Worm (Caenorhabditis elegans): ENCODE measurements around the gene T26E4.9.
"Not testable (repeated sequence)": the region's sequence is repeated elsewhere in the genome, so short reads cannot be mapped to it uniquely, and the experiment has no call there.

T26E4.9 gene

DNA sequence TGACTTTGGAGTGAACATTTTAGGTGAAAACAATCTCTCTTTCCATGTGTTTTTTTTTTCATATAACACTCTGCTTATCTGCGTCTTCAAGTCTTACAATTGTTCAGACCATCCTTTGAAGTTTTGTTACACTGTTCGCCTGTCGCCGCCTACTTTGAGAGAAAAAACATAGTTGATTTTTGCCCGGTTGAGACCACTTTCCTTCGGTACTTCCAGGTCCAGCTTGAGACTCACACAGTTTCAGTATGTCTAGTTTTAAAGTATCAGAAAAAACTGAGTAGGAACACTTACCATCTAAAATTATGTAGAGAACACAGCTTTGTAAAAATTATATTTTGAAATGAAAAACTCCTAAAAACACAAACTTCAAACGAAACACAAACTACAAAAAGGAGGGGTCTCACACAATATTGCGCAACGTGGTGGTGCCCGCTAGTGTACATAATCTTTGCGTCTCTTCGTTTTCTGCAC is 13.5 kb upstream of the T26E4.9 start, which contains the start of the genes fbxa-69 and F54B8.4:
Gene fbxa-69, minus strand, starts transcription at position 10 of the 471 bp plus-strand sequence.
Gene F54B8.4, plus strand, starts transcription at position 421 of the 471 bp plus-strand sequence.
- TF ChIP-seq tab-1 (GFP tag; IDR thresholded peaks at IDR 0.05): no peak

DNA sequence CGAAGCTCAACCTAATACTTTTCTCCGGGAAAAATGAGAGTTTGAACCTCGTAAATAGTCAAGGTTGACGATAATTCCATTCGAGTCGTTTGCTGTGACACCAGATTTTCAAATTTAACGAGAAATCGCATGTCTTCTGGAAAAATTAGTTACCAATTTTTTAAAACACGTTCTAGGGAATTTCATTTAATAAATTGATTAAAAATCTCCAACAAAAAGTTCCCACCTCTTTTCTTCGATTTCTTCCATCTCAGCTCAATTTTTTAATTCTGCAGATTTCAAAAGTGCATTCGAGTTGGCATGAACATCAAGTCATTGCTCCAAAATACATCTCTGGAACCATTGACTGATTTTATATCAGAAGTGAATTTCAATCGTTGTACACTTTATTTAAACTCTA is 9.5 kb upstream of the T26E4.9 start, which contains the start of gene nhr-282:
Gene nhr-282, plus strand, starts transcription at position 301 of the 400 bp plus-strand sequence.
- not testable (repeated sequence) for TF ChIP-seq klf-2 (GFP tag; conservative IDR thresholded peaks at IDR 0.05); T22C8.4 (GFP tag; IDR thresholded peaks at IDR 0.05); med-1 (GFP tag; optimal IDR thresholded peaks at IDR 0.05; ENCODE audit: insufficient read depth)

DNA sequence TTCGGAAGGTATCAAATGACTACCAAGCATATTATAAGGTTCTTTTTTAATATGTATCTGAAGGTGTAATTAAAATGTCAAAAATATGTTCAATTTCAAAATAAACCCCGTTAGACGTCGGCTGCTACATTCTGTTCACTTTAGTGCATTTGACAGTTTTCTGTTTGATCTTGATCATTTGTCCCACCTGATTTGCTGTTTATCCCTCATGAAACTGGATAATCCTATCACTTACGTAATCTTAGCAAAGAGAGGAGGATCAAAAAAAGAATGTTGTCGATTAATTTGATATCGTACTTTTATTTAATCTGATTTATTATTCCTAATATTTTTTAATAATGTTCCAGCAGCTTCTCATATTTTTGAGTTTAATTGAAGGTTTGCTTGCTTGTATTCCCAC is 7.9 kb upstream of the T26E4.9 start, which contains the start of gene F54B8.1:
Gene F54B8.1, plus strand, starts transcription at position 301 of the 400 bp plus-strand sequence.
- TF ChIP-seq ref-1 (GFP tag; conservative IDR thresholded peaks at IDR 0.05): no peak
- no peak for TF ChIP-seq med-1 (GFP tag; optimal IDR thresholded peaks at IDR 0.05; ENCODE audit: insufficient read depth)
- TF ChIP-seq klf-2 (GFP tag; conservative IDR thresholded peaks at IDR 0.05): no peak
- no peak for TF ChIP-seq ztf-29 (GFP tag; IDR thresholded peaks at IDR 0.05)
- TF ChIP-seq tab-1 (GFP tag; IDR thresholded peaks at IDR 0.05): no peak
- TF ChIP-seq cog-1 (tag; optimal IDR thresholded peaks at IDR 0.05): no peak
- TF ChIP-seq T22C8.4 (GFP tag; IDR thresholded peaks at IDR 0.05): no peak
- TF ChIP-seq ztf-23 (GFP tag; IDR thresholded peaks at IDR 0.05): no peak
- TF ChIP-seq flt-1 (GFP tag; IDR thresholded peaks at IDR 0.05): no peak

DNA sequence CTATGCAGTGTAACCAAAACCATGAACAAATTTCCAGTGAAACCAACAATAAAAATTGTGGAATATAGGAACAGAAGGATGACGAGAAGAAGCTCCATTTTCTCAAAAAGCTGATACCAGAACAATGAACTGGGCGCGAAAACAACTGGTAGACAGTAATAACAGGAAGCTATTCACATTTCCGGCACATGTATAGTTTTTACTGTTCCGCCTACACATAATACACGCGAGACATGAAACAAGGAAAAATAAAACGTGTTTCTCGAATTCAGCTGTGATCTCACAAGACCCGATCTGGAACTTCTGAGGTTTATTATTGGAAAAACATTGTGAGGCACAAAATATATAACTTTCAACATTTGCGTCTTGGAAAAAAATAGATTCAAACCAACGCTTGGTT is 7.0 kb upstream of the T26E4.9 start, which contains the start of gene srsx-36:
Gene srsx-36, minus strand, starts transcription at position 101 of the 400 bp plus-strand sequence.
- TF ChIP-seq ztf-29 (GFP tag; IDR thresholded peaks at IDR 0.05): no peak
- no peak for TF ChIP-seq ztf-23 (GFP tag; IDR thresholded peaks at IDR 0.05)
- TF ChIP-seq flt-1 (GFP tag; IDR thresholded peaks at IDR 0.05): no peak

DNA sequence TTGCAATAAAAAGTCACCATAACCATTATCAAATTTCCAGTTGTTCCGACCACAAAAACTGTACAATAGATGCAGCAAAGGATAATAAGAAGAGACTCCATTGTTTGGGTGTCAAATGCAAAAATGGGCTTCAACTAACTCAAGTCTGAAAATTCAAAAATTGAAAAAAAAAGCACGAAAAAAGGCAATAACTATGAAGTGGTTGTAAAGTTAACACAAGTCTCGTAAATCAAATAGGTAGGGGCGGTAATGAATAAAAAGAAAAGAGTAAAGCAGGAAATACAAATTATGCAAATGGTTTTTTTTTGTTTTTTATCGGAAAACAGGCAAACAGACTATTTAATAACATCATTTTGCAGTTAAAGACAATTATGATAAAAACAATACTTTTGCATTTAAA is 4.9 kb upstream of the T26E4.9 start, which contains the start of gene srsx-38:
Gene srsx-38, minus strand, starts transcription at position 101 of the 400 bp plus-strand sequence.
- TF ChIP-seq klf-2 (GFP tag; conservative IDR thresholded peaks at IDR 0.05); ref-1 (GFP tag; conservative IDR thresholded peaks at IDR 0.05); flt-1 (GFP tag; IDR thresholded peaks at IDR 0.05): not testable (repeated sequence)

DNA sequence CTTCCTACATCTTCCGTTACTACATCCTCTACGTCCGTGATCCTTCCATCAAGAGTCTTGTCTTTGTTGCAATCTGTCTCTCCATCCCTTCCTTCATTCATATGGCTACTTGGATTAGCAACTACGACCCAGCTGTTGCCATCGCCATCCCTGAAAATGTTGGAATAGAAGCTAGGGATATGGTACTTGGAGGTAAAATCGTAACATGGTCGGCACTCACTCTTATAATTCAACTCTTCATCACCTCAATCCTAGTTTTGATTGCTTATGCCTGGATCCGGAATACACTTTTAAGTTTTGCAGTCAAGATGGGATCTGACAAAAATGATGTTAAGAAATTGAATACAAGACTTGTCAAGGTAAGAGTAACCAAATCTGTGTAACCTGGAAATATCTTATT is 1.2 kb upstream of the T26E4.9 start, which contains the start of gene T26E4.18:
Gene T26E4.18, minus strand, starts transcription at position 101 of the 400 bp plus-strand sequence.
- TF ChIP-seq tab-1 (GFP tag; IDR thresholded peaks at IDR 0.05); ref-1 (GFP tag; conservative IDR thresholded peaks at IDR 0.05); T22C8.4 (GFP tag; IDR thresholded peaks at IDR 0.05): not testable (repeated sequence)

DNA sequence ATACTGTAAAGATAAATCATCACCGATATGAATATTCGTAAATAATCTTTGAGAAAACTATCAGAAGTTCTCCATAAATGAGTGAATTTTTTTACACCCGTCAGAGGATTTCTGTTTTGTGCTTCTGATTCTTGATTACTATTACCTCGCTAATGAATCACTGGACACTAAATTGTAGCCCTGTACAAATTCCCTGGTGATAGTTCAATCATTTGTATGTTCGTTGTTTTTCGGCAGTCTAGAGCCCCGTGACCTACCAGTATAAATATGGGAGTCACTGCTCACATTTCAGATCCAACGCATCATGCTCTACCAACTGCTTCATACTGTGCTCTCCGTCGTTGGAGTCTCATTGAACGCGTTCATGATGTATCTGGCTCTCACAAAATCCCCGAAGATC is 556 bp upstream of the T26E4.9 start, which contains the start of gene srd-27:
Gene srd-27, plus strand, starts transcription at position 301 of the 400 bp plus-strand sequence.
- not testable (repeated sequence) for TF ChIP-seq med-1 (GFP tag; optimal IDR thresholded peaks at IDR 0.05; ENCODE audit: insufficient read depth); klf-2 (GFP tag; conservative IDR thresholded peaks at IDR 0.05); flt-1 (GFP tag; IDR thresholded peaks at IDR 0.05)

DNA sequence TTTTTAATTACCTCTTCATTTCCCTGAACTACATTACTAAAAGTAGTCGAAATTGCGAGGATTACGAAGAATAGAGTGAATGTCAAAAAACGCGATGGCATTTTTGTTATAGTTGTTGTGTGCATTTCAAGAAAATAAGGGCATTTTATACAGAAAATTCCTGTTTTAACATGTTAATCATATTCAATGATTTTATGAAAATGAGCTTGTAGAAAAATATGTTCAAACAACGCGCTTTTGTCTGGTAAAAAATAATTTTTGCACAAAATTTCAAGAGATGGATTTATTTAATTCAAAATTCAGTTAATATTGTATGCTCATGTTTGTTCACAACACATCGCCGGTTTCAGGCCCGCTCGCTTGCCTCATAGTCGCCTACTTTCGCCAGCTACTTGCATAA is 4.4 kb downstream of the T26E4.9 start, which contains the start of gene T26E4.10:
Gene T26E4.10, minus strand, starts transcription at position 101 of the 400 bp plus-strand sequence.
- no peak for TF ChIP-seq cog-1 (tag; optimal IDR thresholded peaks at IDR 0.05)
- no peak for TF ChIP-seq ref-1 (GFP tag; conservative IDR thresholded peaks at IDR 0.05)

DNA sequence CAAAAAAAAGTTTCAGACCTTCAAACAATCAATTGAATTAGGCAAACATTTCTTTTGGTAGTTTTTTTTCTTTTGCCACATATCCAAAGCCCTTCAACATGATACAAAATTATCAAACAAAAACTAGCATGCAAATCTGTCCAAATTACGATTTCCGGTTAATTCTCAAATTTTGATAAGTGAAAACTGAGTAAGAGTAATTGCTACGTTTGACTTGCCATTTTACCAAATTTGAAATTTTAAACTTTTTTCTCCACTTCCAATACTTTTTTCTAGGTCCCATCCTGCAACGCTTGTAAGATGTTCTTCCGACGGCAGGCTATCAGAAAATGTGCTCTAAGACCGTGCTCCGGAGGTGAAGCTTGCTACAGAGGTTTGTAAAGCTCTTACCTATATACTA is 6.4 kb downstream of the T26E4.9 start, which contains the start of gene nhr-223:
Gene nhr-223, plus strand, starts transcription at position 301 of the 400 bp plus-strand sequence.
- TF ChIP-seq ztf-23 (GFP tag; IDR thresholded peaks at IDR 0.05) (no peak), T22C8.4 (GFP tag; IDR thresholded peaks at IDR 0.05) (no peak), flt-1 (GFP tag; IDR thresholded peaks at IDR 0.05) (no peak), med-1 (GFP tag; optimal IDR thresholded peaks at IDR 0.05; ENCODE audit: insufficient read depth) (no peak), ref-1 (GFP tag; conservative IDR thresholded peaks at IDR 0.05) (no peak), klf-2 (GFP tag; conservative IDR thresholded peaks at IDR 0.05) (no peak)

DNA sequence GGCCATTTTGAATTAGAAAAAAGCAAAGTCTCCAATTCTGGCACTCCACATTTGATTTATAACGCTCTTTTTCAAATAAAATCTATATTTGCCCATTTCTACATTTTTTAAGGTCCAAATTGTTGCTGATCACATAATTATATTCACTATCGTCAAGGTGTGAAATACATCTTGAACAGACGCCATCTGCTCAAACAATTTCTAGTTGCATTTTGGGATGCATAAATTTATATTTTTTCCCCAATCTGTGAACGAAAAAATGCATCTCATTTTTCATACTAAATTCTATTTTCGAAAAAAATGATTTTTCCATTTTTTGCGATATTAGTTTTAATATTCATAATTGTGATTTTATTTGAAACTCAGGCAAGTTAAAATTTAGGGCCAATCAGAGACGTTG is 9.3 kb downstream of the T26E4.9 start, which contains the start of gene T26E4.7:
Gene T26E4.7, plus strand, starts transcription at position 301 of the 400 bp plus-strand sequence.
- TF ChIP-seq T22C8.4 (GFP tag; IDR thresholded peaks at IDR 0.05) (no peak), ref-1 (GFP tag; conservative IDR thresholded peaks at IDR 0.05) (no peak), cog-1 (tag; optimal IDR thresholded peaks at IDR 0.05) (no peak), ztf-29 (GFP tag; IDR thresholded peaks at IDR 0.05) (no peak), klf-2 (GFP tag; conservative IDR thresholded peaks at IDR 0.05) (no peak), med-1 (GFP tag; optimal IDR thresholded peaks at IDR 0.05; ENCODE audit: insufficient read depth) (no peak), ztf-23 (GFP tag; IDR thresholded peaks at IDR 0.05) (no peak), flt-1 (GFP tag; IDR thresholded peaks at IDR 0.05) (no peak), tab-1 (GFP tag; IDR thresholded peaks at IDR 0.05) (no peak)

DNA sequence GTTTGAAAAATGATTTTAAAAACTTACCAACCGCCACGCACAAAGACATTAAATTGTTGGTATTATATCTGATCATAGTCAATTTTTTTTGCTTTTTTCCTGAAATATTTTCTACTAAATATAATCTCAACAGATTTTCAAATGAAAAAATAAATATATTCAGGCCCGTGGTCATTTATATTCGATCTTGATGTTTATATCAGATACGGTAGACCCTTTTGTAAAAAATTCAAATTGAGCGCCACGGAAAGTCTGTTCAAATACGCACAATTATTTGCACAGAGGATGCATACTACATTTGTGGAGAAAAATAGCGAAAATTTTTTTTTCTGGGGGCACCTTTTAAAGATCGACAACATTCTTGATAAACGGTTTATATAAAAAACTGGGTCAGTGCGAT is 10.1 kb downstream of the T26E4.9 start, which contains the start of gene T26E4.4:
Gene T26E4.4, minus strand, starts transcription at position 101 of the 400 bp plus-strand sequence.
- TF ChIP-seq T22C8.4 (GFP tag; IDR thresholded peaks at IDR 0.05) (no peak), cog-1 (tag; optimal IDR thresholded peaks at IDR 0.05) (no peak), klf-2 (GFP tag; conservative IDR thresholded peaks at IDR 0.05) (no peak), med-1 (GFP tag; optimal IDR thresholded peaks at IDR 0.05; ENCODE audit: insufficient read depth) (no peak), ref-1 (GFP tag; conservative IDR thresholded peaks at IDR 0.05) (no peak), tab-1 (GFP tag; IDR thresholded peaks at IDR 0.05) (no peak), flt-1 (GFP tag; IDR thresholded peaks at IDR 0.05) (no peak), ztf-23 (GFP tag; IDR thresholded peaks at IDR 0.05) (no peak), ztf-29 (GFP tag; IDR thresholded peaks at IDR 0.05) (no peak)

Data from whole organism, midembryonic.